Fruit fly (Drosophila melanogaster): Measurements from ENCODE around the gene p130CAS.
A peak's percentile ranks its signal among the peaks of the same experiment; 100 is the strongest.

p130CAS gene

DNA sequence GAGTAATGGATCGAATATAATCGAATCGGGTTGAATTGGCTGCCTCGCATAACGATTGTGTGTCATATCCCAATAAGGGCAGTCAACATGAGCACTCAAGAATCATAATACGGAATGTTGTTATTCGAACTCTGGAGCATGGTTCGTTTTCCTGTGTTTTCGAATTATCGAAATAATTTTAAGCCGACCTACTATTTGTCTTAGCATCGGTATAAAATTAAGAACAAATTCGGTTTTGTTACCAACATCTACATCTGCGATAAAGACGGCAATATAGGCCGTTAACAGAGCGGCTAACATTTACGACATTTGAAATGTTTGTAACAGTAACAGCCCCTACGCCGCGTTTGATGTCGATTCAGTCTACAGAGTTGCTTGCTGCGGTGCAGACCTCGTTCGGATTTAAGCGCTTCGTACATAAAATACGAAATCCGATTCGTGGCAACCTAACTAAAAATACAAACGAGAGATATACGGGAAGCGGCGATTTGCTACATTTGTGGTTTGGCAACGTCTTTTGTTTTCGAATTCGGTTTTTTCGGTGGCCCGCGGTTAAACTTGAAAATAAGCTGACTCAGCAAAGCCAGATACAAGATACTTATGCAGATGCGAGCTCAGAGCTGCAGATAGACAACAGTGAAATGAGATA is 7.9 kb downstream of the p130CAS start (continued):
- no peak for TF ChIP-seq CG16815 (GFP tag; optimal IDR thresholded peaks at IDR 0.05)
- peak in 1 of 2 experiments; percentile 46 for TF ChIP-seq insv (GFP tag; optimal IDR thresholded peaks at IDR 0.05)
- peak; percentile 59; the same call in 1 of the 2 replicates for TF ChIP-seq bbx (GFP tag; IDR thresholded peaks at IDR 0.05; ENCODE audit: partially characterized antibody)
- peak; percentile 54; the same call in 2 of the 3 replicates for TF ChIP-seq so (GFP tag; IDR thresholded peaks at IDR 0.05)
- no peak for TF ChIP-seq CG7372 (GFP tag; IDR thresholded peaks at IDR 0.05)
- peak; percentile 38 for TF ChIP-seq B-H2 (GFP tag; optimal IDR thresholded peaks at IDR 0.05)
- TF ChIP-seq CG34224 (GFP tag; IDR thresholded peaks at IDR 0.05; ENCODE audit: partially characterized antibody): no peak
- no peak for TF ChIP-seq chn (GFP tag; optimal IDR thresholded peaks at IDR 0.05)
- TF ChIP-seq CG1602 (GFP tag; optimal IDR thresholded peaks at IDR 0.05): no peak
- TF ChIP-seq Nf-YC (tag; optimal IDR thresholded peaks at IDR 0.05): peak; percentile 44
- peak; percentile 91 for TF ChIP-seq Med (GFP tag)
- no peak for TF ChIP-seq CG8765 (GFP tag; IDR thresholded peaks at IDR 0.05)
- TF ChIP-seq CG7963 (GFP tag; IDR thresholded peaks at IDR 0.05; ENCODE audit: partially characterized antibody): no peak
- peak; percentile 24; the same call in 1 of the 2 replicates for TF ChIP-seq Rfx (GFP tag; IDR thresholded peaks at IDR 0.05)
- TF ChIP-seq CG7987 (GFP tag; optimal IDR thresholded peaks at IDR 0.05): peak; percentile 14
- TF ChIP-seq TFAM (GFP tag; optimal IDR thresholded peaks at IDR 0.05): no peak
- no peak for TF ChIP-seq gce (GFP tag; IDR thresholded peaks at IDR 0.05)
- TF ChIP-seq pb (GFP tag; optimal IDR thresholded peaks at IDR 0.05): no peak
- TF ChIP-seq hkb (optimal IDR thresholded peaks at IDR 0.05): no peak
- TF ChIP-seq hkb (GFP tag; IDR thresholded peaks at IDR 0.05): peak; percentile 40; the same call in 1 of the 2 replicates
- TF ChIP-seq tin (GFP tag; optimal IDR thresholded peaks at IDR 0.05): no peak
- peak; percentile 84 for TF ChIP-seq CG5180 (GFP tag; optimal IDR thresholded peaks at IDR 0.05)
- no peak for TF ChIP-seq toy (GFP tag; IDR thresholded peaks at IDR 0.05)
- TF ChIP-seq ac (GFP tag; optimal IDR thresholded peaks at IDR 0.05): no peak
- no peak for TF ChIP-seq nerfin-1 (tag; optimal IDR thresholded peaks at IDR 0.05)
- TF ChIP-seq CG15601 (tag; optimal IDR thresholded peaks at IDR 0.05): no peak
- TF ChIP-seq CoRest (tag; optimal IDR thresholded peaks at IDR 0.05): no peak
- TF ChIP-seq gro (GFP tag; optimal IDR thresholded peaks at IDR 0.05): peak; percentile 61
- TF ChIP-seq Ets65A (GFP tag): no peak
- TF ChIP-seq vfl (GFP tag; optimal IDR thresholded peaks at IDR 0.05): no peak
- TF ChIP-seq lilli (GFP tag; optimal IDR thresholded peaks at IDR 0.05): no peak
- no peak for TF ChIP-seq CG43689 (GFP tag; IDR thresholded peaks at IDR 0.05)
- no peak for TF ChIP-seq Lhr (GFP tag; optimal IDR thresholded peaks at IDR 0.05)
- TF ChIP-seq CG17186 (GFP tag; optimal IDR thresholded peaks at IDR 0.05): no peak
- TF ChIP-seq run (tag; optimal IDR thresholded peaks at IDR 0.05): peak; percentile 72
- no peak for TF ChIP-seq CG1024 (GFP tag; IDR thresholded peaks at IDR 0.05)
- TF ChIP-seq Lim3 (GFP tag; IDR thresholded peaks at IDR 0.05): no peak
- peak; percentile 2 for TF ChIP-seq CG2712 (tag; optimal IDR thresholded peaks at IDR 0.05)
- TF ChIP-seq zfh2 (GFP tag; optimal IDR thresholded peaks at IDR 0.05): no peak
- TF ChIP-seq Fer3 (tag; optimal IDR thresholded peaks at IDR 0.05): peak; percentile 12
- peak; percentile 19 for TF ChIP-seq CG33557 (GFP tag; optimal IDR thresholded peaks at IDR 0.05)
- TF ChIP-seq Trl (optimal IDR thresholded peaks at IDR 0.05): no peak
- TF ChIP-seq Trl (GFP tag; optimal IDR thresholded peaks at IDR 0.05): no peak
- no peak for TF ChIP-seq lbe (GFP tag; optimal IDR thresholded peaks at IDR 0.05)
- TF ChIP-seq CG11723 (GFP tag; optimal IDR thresholded peaks at IDR 0.05): no peak
- peak; percentile 95; the same call in 3 of the 4 replicates for TF ChIP-seq chinmo (GFP tag; IDR thresholded peaks at IDR 0.05; ENCODE audit: partially characterized antibody)
- TF ChIP-seq CG7786 (GFP tag; optimal IDR thresholded peaks at IDR 0.05): no peak
- no peak for TF ChIP-seq H2.0 (GFP tag; IDR thresholded peaks at IDR 0.05)
- TF ChIP-seq CG10979 (tag; optimal IDR thresholded peaks at IDR 0.05): no peak
- 0 out of 2 replicates have a peak, but pooled peaks have one; percentile 3 for TF ChIP-seq CG42726 (GFP tag; IDR thresholded peaks at IDR 0.05; ENCODE audit: partially characterized antibody)
- TF ChIP-seq CG8924 (tag; optimal IDR thresholded peaks at IDR 0.05): peak; percentile 32

All from whole organism, embryonic.